Worm (Caenorhabditis elegans): ENCODE measurements around the gene flp-5.

flp-5 gene

DNA sequence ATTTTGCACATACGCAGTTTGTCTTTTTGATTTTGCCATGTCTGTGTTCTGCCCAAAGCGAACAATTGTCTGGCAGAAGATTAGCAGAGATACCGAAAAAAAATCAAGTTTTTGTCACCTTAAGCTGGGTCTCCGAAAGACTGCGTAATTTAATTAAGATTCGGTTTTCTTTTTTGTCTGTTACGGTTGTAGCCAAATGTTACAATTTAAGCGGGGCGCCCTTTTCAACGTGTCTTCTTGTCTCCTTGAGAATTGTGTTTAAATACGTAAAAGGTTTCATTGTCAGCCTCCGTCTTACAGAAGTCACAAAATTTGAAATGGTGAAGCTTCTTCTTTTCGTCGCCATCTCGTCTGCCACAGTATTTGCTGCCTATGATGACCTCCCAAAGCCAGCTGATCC is 28.3 kb upstream of the flp-5 start, which contains the start of gene grd-14:
Gene grd-14 (plus strand): TSS at position 301 of the 400 bp plus-strand sequence.
- TF ChIP-seq lin-13 (GFP tag; optimal IDR thresholded peaks at IDR 0.05) (no peak), ctbp-1 (GFP tag; IDR thresholded peaks at IDR 0.05) (no peak), aha-1 (tag) (peak; percentile 13)

ce11 chrX:8500922-8501321 is 27.1 kb upstream of the flp-5 start, which contains the start of gene grd-4:
TSS of gene grd-4 (plus strand) at chrX:8501222.
- TF ChIP-seq daf-8 (GFP tag; IDR thresholded peaks at IDR 0.05), result no peak
- TF ChIP-seq ztf-11 (tag; optimal IDR thresholded peaks at IDR 0.05), result no peak
- TF ChIP-seq R02D3.7 (tag; optimal IDR thresholded peaks at IDR 0.05), result no peak
- TF ChIP-seq dmd-9 (GFP tag; IDR thresholded peaks at IDR 0.05), result no peak
- no peak for TF ChIP-seq Y5F2A.4 (GFP tag; optimal IDR thresholded peaks at IDR 0.05)
- TF ChIP-seq nhr-11 (tag; optimal IDR thresholded peaks at IDR 0.05), result no peak
- no peak for TF ChIP-seq aha-1 (tag)
- TF ChIP-seq unc-39 (tag; optimal IDR thresholded peaks at IDR 0.05), result no peak
- TF ChIP-seq F26F4.8 (GFP tag; conservative IDR thresholded peaks at IDR 0.05), result no peak
- no peak for TF ChIP-seq nhr-42 (GFP tag; IDR thresholded peaks at IDR 0.05)
- TF ChIP-seq mep-1 (tag; optimal IDR thresholded peaks at IDR 0.05), result no peak
- no peak for TF ChIP-seq ctbp-1 (GFP tag; IDR thresholded peaks at IDR 0.05)
- no peak for TF ChIP-seq nhr-102 (tag; optimal IDR thresholded peaks at IDR 0.05)
- no peak for TF ChIP-seq daf-12 (tag; optimal IDR thresholded peaks at IDR 0.05)
- no peak for TF ChIP-seq pha-4 (GFP tag; IDR thresholded peaks at IDR 0.05)
- no peak for TF ChIP-seq pha-4 (tag; optimal IDR thresholded peaks at IDR 0.05)
- no peak for TF ChIP-seq aly-2 (tag; optimal IDR thresholded peaks at IDR 0.05)

DNA sequence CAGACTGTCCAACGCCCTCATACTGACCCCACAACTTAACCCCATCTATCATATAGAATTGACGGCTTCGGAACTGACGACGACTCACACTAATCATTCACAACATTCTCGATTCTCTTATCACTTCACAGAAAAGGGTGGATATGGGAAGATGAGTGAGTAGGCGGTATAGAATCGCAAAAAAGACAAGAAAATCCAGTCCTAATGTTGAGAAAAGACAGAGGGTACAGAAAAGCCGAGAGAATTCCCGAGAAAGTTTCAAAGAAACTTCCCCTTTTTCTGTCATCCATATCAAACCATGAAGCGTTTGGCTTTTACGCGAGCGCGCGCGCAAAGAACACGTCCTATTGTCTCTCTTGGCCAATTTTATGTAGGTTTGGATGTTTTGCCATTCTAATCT is 23.8 kb upstream of the flp-5 start:
- TF ChIP-seq hlh-11 (tag; optimal IDR thresholded peaks at IDR 0.05) (peak; percentile 28), ctbp-1 (GFP tag; IDR thresholded peaks at IDR 0.05) (no peak), mdl-1 (tag; optimal IDR thresholded peaks at IDR 0.05) (peak in 1 of 2 experiments; percentile 28), aha-1 (tag) (peak; percentile 56), tag-97 (GFP tag; IDR thresholded peaks at IDR 0.05) (no peak)

- TF ChIP-seq mxl-2 (GFP tag; conservative IDR thresholded peaks at IDR 0.05), result no peak
Observed at ce11 chrX:8507053-8507452, 21.0 kb upstream of the flp-5 start.

DNA sequence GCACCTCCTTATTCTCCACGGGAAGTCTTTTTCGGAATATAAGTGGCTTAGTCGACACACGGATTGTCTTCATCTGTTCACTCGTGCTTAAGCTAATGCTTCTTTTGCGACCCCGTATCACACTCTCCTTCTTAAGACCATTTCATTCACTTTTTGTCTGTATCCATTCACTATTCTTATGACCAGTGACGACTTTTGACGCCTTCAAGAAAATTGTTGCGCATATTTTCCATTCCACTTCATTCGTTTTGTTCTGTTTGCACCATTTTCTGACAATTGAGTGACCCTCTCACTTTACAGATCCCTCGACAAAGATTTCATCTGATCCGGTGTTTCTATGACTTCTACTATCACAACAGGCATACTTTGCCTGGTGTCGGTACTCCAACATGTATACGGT is 20.5 kb upstream of the flp-5 start, which contains the start of gene H03E18.1:
Gene H03E18.1 (plus strand): TSS at position 301 of the 400 bp plus-strand sequence.
- TF ChIP-seq skn-1 (tag; optimal IDR thresholded peaks at IDR 0.05) (no peak), dpl-1 (GFP tag; optimal IDR thresholded peaks at IDR 0.05) (no peak), jun-1 (tag; optimal IDR thresholded peaks at IDR 0.05) (no peak), saeg-2 (GFP tag; IDR thresholded peaks at IDR 0.05) (no peak), lin-13 (GFP tag; optimal IDR thresholded peaks at IDR 0.05) (no peak), aha-1 (tag) (no peak), mxl-2 (GFP tag; conservative IDR thresholded peaks at IDR 0.05) (no peak), F37D6.2 (tag; optimal IDR thresholded peaks at IDR 0.05) (no peak), mes-2 (tag; optimal IDR thresholded peaks at IDR 0.05; ENCODE audit: poor library complexity, severe bottlenecking) (no peak), ces-1 (GFP tag; optimal IDR thresholded peaks at IDR 0.05) (no peak), nhr-76 (tag; optimal IDR thresholded peaks at IDR 0.05) (no peak), nhr-25 (tag; optimal IDR thresholded peaks at IDR 0.05; ENCODE audit: borderline replicate concordance, insufficient read depth) (no peak), F26F4.8 (GFP tag; conservative IDR thresholded peaks at IDR 0.05) (no peak), ceh-28 (tag; optimal IDR thresholded peaks at IDR 0.05) (no peak), hmg-1.1 (GFP tag; IDR thresholded peaks at IDR 0.05) (no peak), set-16 (GFP tag; IDR thresholded peaks at IDR 0.05) (no peak), zag-1 (tag; optimal IDR thresholded peaks at IDR 0.05) (no peak), ceh-44 (GFP tag; IDR thresholded peaks at IDR 0.05) (no peak), spr-3 (GFP tag; optimal IDR thresholded peaks at IDR 0.05) (no peak), dve-1 (tag; optimal IDR thresholded peaks at IDR 0.05; ENCODE audit: insufficient read depth) (no peak)
